Worm (Caenorhabditis elegans) whole organism, early embryonic: Measurements from ENCODE around the gene C16A3.5.

Source experiments
- ama-1 ChIP-seq: fragments of 150-350 bp; optimal IDR thresholded peaks from 2 replicates; lab custom pipeline; 2014
- flt-1 ChIP-seq: fragments of 200-800 bp; sonication (Bioruptor generic); IDR thresholded peaks from 2 replicates; pipeline ENCODE4 v1.3.6; 2022; ENCODE audit warnings: missing genetic modification characterization, missing compliant biosample characterization
- hnd-1 ChIP-seq: sonication (generic microtip); optimal IDR thresholded peaks from 2 replicates; lab custom pipeline; 2016; ENCODE audit warnings: missing genetic modification characterization, missing compliant biosample characterization
- pes-1 ChIP-seq: fragments of 200-800 bp; sonication (Bioruptor generic); IDR thresholded peaks from 2 replicates; pipeline ENCODE4 v1.3.6; 2022; ENCODE audit warnings: missing genetic modification reagents, missing genetic modification characterization, missing compliant biosample characterization

DNA sequence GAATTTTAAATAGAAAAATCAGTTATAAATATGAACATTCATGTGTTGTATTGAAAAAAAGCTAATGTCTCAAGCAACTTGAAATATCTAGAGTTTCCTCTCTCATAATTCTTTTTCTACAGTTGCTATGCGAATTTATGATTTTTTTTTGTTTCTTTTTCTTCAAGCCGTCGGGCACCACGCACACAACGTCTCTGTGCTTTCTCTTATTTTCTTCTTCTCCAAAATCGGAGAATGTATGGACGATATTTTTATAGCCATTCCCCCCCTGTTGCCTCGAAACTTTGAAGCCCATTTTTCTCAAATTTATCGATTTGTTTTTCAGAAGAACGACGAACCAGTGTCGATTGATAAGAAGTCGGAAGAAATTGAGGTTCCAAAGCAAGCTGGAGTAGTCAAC lies 23.8 kb upstream of the C16A3.5 start:
- no peak for TF ChIP-seq hnd-1 (tag; lab: Kevin White, UChicago)
- no peak for TF ChIP-seq ama-1 (lab: Kevin White, UChicago)
- no peak for TF ChIP-seq pes-1
- no peak for TF ChIP-seq flt-1 (GFP tag; lab: Robert Waterston, UW)
